Fruit fly (Drosophila melanogaster): ENCODE measurements around the gene CG5039.

CG5039 gene

dm6 chr3R:25646882-25647518 is 31.5 kb upstream of the CG5039 start (continued):
- TF ChIP-seq nmo (GFP tag; optimal IDR thresholded peaks at IDR 0.05) (peak; percentile 96), amos (GFP tag; IDR thresholded peaks at IDR 0.05; ENCODE audit: partially characterized antibody) (peak; percentile 83), Dip3 (GFP tag; optimal IDR thresholded peaks at IDR 0.05) (peak; percentile 95), CG43689 (GFP tag; IDR thresholded peaks at IDR 0.05) (0 out of 2 replicates have a peak, but pooled peaks have one; percentile 40), crp (GFP tag; optimal IDR thresholded peaks at IDR 0.05) (peak in 1 of 2 experiments; percentile 62), Ssrp (tag; optimal IDR thresholded peaks at IDR 0.05) (peak; percentile 90), Fer1 (GFP tag; optimal IDR thresholded peaks at IDR 0.05) (peak; percentile 95), bigmax (GFP tag; optimal IDR thresholded peaks at IDR 0.05) (no peak), CG32532 (GFP tag; IDR thresholded peaks at IDR 0.05) (peak; percentile 92), CG7556 (GFP tag; optimal IDR thresholded peaks at IDR 0.05) (peak; percentile 91), nerfin-1 (tag; optimal IDR thresholded peaks at IDR 0.05) (peak; percentile 89), sens (GFP tag) (peak; percentile 99), mld (GFP tag; IDR thresholded peaks at IDR 0.05; ENCODE audit: partially characterized antibody) (peak; percentile 65; the same call in 1 of the 3 replicates), CG17385 (GFP tag; optimal IDR thresholded peaks at IDR 0.05) (peak; percentile 85), grau (tag; optimal IDR thresholded peaks at IDR 0.05) (peak; percentile 90), Fer3 (tag; optimal IDR thresholded peaks at IDR 0.05) (peak; percentile 88), CG12659 (GFP tag; optimal IDR thresholded peaks at IDR 0.05) (peak; percentile 95), Xbp1 (GFP tag; optimal IDR thresholded peaks at IDR 0.05) (peak; percentile 96), lbe (GFP tag; optimal IDR thresholded peaks at IDR 0.05) (peak; percentile 66), peb (GFP tag; IDR thresholded peaks at IDR 0.05) (peak; percentile 76), CG7963 (GFP tag; IDR thresholded peaks at IDR 0.05; ENCODE audit: partially characterized antibody) (peak; percentile 63; the same call in 2 of the 3 replicates), insv (GFP tag; optimal IDR thresholded peaks at IDR 0.05) (peak in 1 of 2 experiments; percentile 73), CG11247 (GFP tag; IDR thresholded peaks at IDR 0.05) (peak; percentile 86), CG5953 (GFP tag; IDR thresholded peaks at IDR 0.05) (peak; percentile 83), CG34224 (GFP tag; IDR thresholded peaks at IDR 0.05; ENCODE audit: partially characterized antibody) (peak; percentile 86), tin (GFP tag; optimal IDR thresholded peaks at IDR 0.05) (peak; percentile 96), CG11695 (GFP tag; IDR thresholded peaks at IDR 0.05) (peak; percentile 86), lola (GFP tag; optimal IDR thresholded peaks at IDR 0.05) (peak in 2 of 3 experiments; percentile 50 to 92), CG34422 (GFP tag; IDR thresholded peaks at IDR 0.05) (peak; percentile 91), org-1 (GFP tag; optimal IDR thresholded peaks at IDR 0.05) (peak; percentile 90), CG4282 (GFP tag; optimal IDR thresholded peaks at IDR 0.05) (peak; percentile 94), CG12769 (tag; optimal IDR thresholded peaks at IDR 0.05) (peak; percentile 95), Eip74EF (GFP tag; optimal IDR thresholded peaks at IDR 0.05) (peak in 1 of 2 experiments; percentile 72), CG14050 (GFP tag; IDR thresholded peaks at IDR 0.05) (peak; percentile 80), chinmo (GFP tag; IDR thresholded peaks at IDR 0.05; ENCODE audit: partially characterized antibody) (peak; percentile 70; the same call in 1 of the 4 replicates), CG1603 (tag; optimal IDR thresholded peaks at IDR 0.05) (peak; percentile 95), CG13123 (GFP tag; optimal IDR thresholded peaks at IDR 0.05) (peak; percentile 86), CG7839 (tag; optimal IDR thresholded peaks at IDR 0.05) (peak; percentile 91), Sin3A (optimal IDR thresholded peaks at IDR 0.05) (peak; percentile 99), Oaz (GFP tag; IDR thresholded peaks at IDR 0.05) (peak; percentile 82; the same call in 1 of the 2 replicates), mirr (GFP tag; optimal IDR thresholded peaks at IDR 0.05) (peak; percentile 92), CoRest (tag; optimal IDR thresholded peaks at IDR 0.05) (peak; percentile 95), CG1792 (GFP tag; optimal IDR thresholded peaks at IDR 0.05) (peak; percentile 93), fd64A (GFP tag; optimal IDR thresholded peaks at IDR 0.05) (peak; percentile 70), CG6683 (GFP tag; optimal IDR thresholded peaks at IDR 0.05) (peak; percentile 88), lov (optimal IDR thresholded peaks at IDR 0.05) (no peak), lov (GFP tag; IDR thresholded peaks at IDR 0.05) (peak; percentile 71; the same call in 1 of the 3 replicates), yki (optimal IDR thresholded peaks at IDR 0.05) (no peak), sens-2 (GFP tag; IDR thresholded peaks at IDR 0.05) (peak; percentile 80)

All from whole organism, embryonic.